Worm (Caenorhabditis elegans) whole organism, L1 larva: ENCODE measurements around the gene C06A12.19.

Experiments used
- C16A3.4 ChIP-seq: fragments of 150-350 bp; optimal IDR thresholded peaks from 2 replicates; lab custom pipeline; 2014; ENCODE audit warnings: missing biosample characterization, missing genetic modification characterization
- aly-2 ChIP-seq: fragments of 150-350 bp; optimal IDR thresholded peaks from 2 replicates; lab custom pipeline; 2014; ENCODE audit warnings: missing biosample characterization, missing genetic modification characterization
- blmp-1 ChIP-seq: fragments of 150-350 bp; optimal IDR thresholded peaks from 2 replicates; lab custom pipeline; 2014; ENCODE audit warnings: missing biosample characterization, missing genetic modification characterization
- ceh-82 ChIP-seq, 3 experiments: fragments of 150-350 bp in 1 of 3; sonication (generic microtip) in 2 of 3; optimal IDR thresholded peaks; 2 replicates each; lab custom pipeline; 2014 to 2017; ENCODE audit warnings: missing biosample characterization in 3 of 3, missing genetic modification characterization in 3 of 3
- ceh-90 ChIP-seq: sonication (generic microtip); optimal IDR thresholded peaks from 2 replicates; lab custom pipeline; 2016; ENCODE audit warnings: missing genetic modification characterization, missing compliant biosample characterization
- ces-1 ChIP-seq: fragments of 150-350 bp; optimal IDR thresholded peaks from 2 replicates; lab custom pipeline; 2014; ENCODE audit warnings: missing biosample characterization, missing genetic modification reagents, missing genetic modification characterization
- dpl-1 ChIP-seq, 3 experiments: fragments of 150-350 bp in 2 of 3; sonication (generic microtip) in 1 of 3; optimal IDR thresholded peaks; 2 replicates each; lab custom pipeline; 2014 to 2017; ENCODE audit warnings: missing biosample characterization in 3 of 3, missing genetic modification characterization in 3 of 3, missing genetic modification reagents in 3 of 3
- efl-1 ChIP-seq, 4 experiments: fragments of 150-350 bp; optimal IDR thresholded peaks in 3 of 4; peaks in 1 of 4; 1 replicate in 1 of 4; 2 replicates in 3 of 4; lab custom pipeline; 2014; ENCODE audit warnings: missing biosample characterization in 2 of 4, missing genetic modification characterization in 2 of 4, missing genetic modification reagents in 2 of 4
- elt-2 ChIP-seq: sonication (generic microtip); optimal IDR thresholded peaks from 2 replicates; lab custom pipeline; 2016; ENCODE audit warnings: missing genetic modification characterization, mild to moderate bottlenecking, inconsistent platforms, missing compliant biosample characterization, missing genetic modification reagents
- ets-5 ChIP-seq: fragments of 200-800 bp; sonication (Bioruptor generic); IDR thresholded peaks from 2 replicates; pipeline ENCODE4 v1.3.6; 2022; ENCODE audit warnings: missing genetic modification characterization, missing compliant biosample characterization
- hlh-4 ChIP-seq: sonication (generic microtip); optimal IDR thresholded peaks from 2 replicates; lab custom pipeline; 2016; ENCODE audit warnings: mild to moderate bottlenecking, missing genetic modification characterization, missing compliant biosample characterization
- hpl-2 ChIP-seq: fragments of 150-350 bp; optimal IDR thresholded peaks from 2 replicates; lab custom pipeline; 2014; ENCODE audit warnings: missing biosample characterization, missing genetic modification reagents, missing genetic modification characterization
- isw-1 ChIP-seq: fragments of 200-800 bp; sonication (Bioruptor generic); IDR thresholded peaks from 2 replicates; pipeline ENCODE4 v1.3.6; 2022; ENCODE audit warnings: missing genetic modification characterization, missing compliant biosample characterization
- jun-1 ChIP-seq: fragments of 150-350 bp; optimal IDR thresholded peaks from 2 replicates; lab custom pipeline; 2014; ENCODE audit warnings: missing biosample characterization, missing genetic modification reagents, missing genetic modification characterization
- lin-14 ChIP-seq: fragments of 200-800 bp; sonication (Bioruptor generic); optimal IDR thresholded peaks from 2 replicates; lab custom pipeline; 2018; ENCODE audit warnings: mild to moderate bottlenecking, missing genetic modification characterization, moderate library complexity, missing compliant biosample characterization
- lin-35 ChIP-seq, 2 experiments: fragments of 150-350 bp; optimal IDR thresholded peaks; 2 replicates each; lab custom pipeline; 2014; ENCODE audit warnings: missing biosample characterization in 2 of 2, missing genetic modification characterization in 2 of 2, missing genetic modification reagents in 2 of 2
- lir-3 ChIP-seq: sonication (generic microtip); optimal IDR thresholded peaks from 2 replicates; lab custom pipeline; 2016; ENCODE audit warnings: mild to moderate bottlenecking, missing genetic modification characterization, moderate library complexity, missing compliant biosample characterization; ENCODE audit not compliant: poor library complexity
- lsy-2 ChIP-seq, 2 experiments: fragments of 150-350 bp; optimal IDR thresholded peaks; 2 replicates each; lab custom pipeline; 2014; ENCODE audit warnings: missing biosample characterization in 2 of 2, missing genetic modification characterization in 2 of 2
- mdl-1 ChIP-seq, 2 experiments: fragments of 150-350 bp; optimal IDR thresholded peaks; 2 replicates each; lab custom pipeline; 2014 to 2017; ENCODE audit warnings: missing biosample characterization in 2 of 2, missing genetic modification characterization in 2 of 2, inconsistent platforms in 1 of 2
- mep-1 ChIP-seq: fragments of 150-350 bp; optimal IDR thresholded peaks from 2 replicates; lab custom pipeline; 2014; ENCODE audit warnings: missing biosample characterization, missing genetic modification characterization
- nhr-11 ChIP-seq: fragments of 150-350 bp; optimal IDR thresholded peaks from 2 replicates; lab custom pipeline; 2014; ENCODE audit warnings: missing biosample characterization, missing genetic modification characterization
- nhr-12 ChIP-seq: sonication (generic microtip); optimal IDR thresholded peaks from 2 replicates; lab custom pipeline; 2017; ENCODE audit warnings: missing biosample characterization, missing genetic modification characterization
- nhr-19 ChIP-seq: fragments of 200-800 bp; sonication (Bioruptor generic); conservative IDR thresholded peaks from 2 replicates; pipeline ENCODE4 v1.3.6; 2022; ENCODE audit warnings: missing genetic modification characterization, missing compliant biosample characterization
- nhr-85 ChIP-seq: sonication (generic microtip); peaks from one replicate; lab custom pipeline; 2016; ENCODE audit warnings: missing genetic modification characterization, inconsistent platforms, missing compliant biosample characterization
- rnt-1 ChIP-seq: sonication (generic microtip); optimal IDR thresholded peaks from 2 replicates; lab custom pipeline; 2016; ENCODE audit warnings: mild to moderate bottlenecking, missing genetic modification characterization, moderate library complexity, missing compliant biosample characterization
- skn-1 ChIP-seq: fragments of 150-350 bp; optimal IDR thresholded peaks from 2 replicates; lab custom pipeline; 2014; ENCODE audit warnings: missing biosample characterization, missing genetic modification characterization
- snu-23 ChIP-seq: sonication (generic microtip); optimal IDR thresholded peaks from 2 replicates; lab custom pipeline; 2016; ENCODE audit warnings: missing genetic modification characterization, missing compliant biosample characterization
- sptf-1 ChIP-seq: fragments of 150-350 bp; optimal IDR thresholded peaks from 2 replicates; lab custom pipeline; 2014; ENCODE audit warnings: missing biosample characterization, missing genetic modification characterization
- unc-130 ChIP-seq: fragments of 150-350 bp; optimal IDR thresholded peaks from 2 replicates; lab custom pipeline; 2017; ENCODE audit warnings: missing biosample characterization, missing genetic modification characterization, inconsistent platforms
- unc-30 ChIP-seq: sonication (generic microtip); optimal IDR thresholded peaks from 2 replicates; lab custom pipeline; 2017; ENCODE audit warnings: missing biosample characterization, missing genetic modification characterization
- unc-62 ChIP-seq: fragments of 150-350 bp; optimal IDR thresholded peaks from 2 replicates; lab custom pipeline; 2014; ENCODE audit warnings: missing biosample characterization, missing genetic modification reagents, missing genetic modification characterization
- unc-98 ChIP-seq: fragments of 200-800 bp; sonication (Bioruptor generic); IDR thresholded peaks from 2 replicates; pipeline ENCODE4 v1.3.6; 2022; ENCODE audit warnings: missing genetic modification characterization, missing compliant biosample characterization
- vab-15 ChIP-seq: sonication (generic microtip); optimal IDR thresholded peaks from 2 replicates; lab custom pipeline; 2017; ENCODE audit warnings: missing genotype, mild to moderate bottlenecking, missing genetic modification characterization, missing compliant biosample characterization
- zag-1 ChIP-seq: fragments of 150-350 bp; optimal IDR thresholded peaks from 2 replicates; lab custom pipeline; 2014; ENCODE audit warnings: missing biosample characterization, missing genetic modification characterization

Gene C06A12.19

ce11 chrIV:17440001-17440400, at the start of gene C06A12.19:
Gene C06A12.19, minus strand, starts transcription at chrIV:17440101.
- TF ChIP-seq dpl-1 (GFP tag; optimal IDR thresholded peaks at IDR 0.05; lab: Kevin White, UChicago), result no peak
- TF ChIP-seq unc-130 (tag; lab: Kevin White, UChicago), result no peak
- TF ChIP-seq rnt-1 (tag; lab: Kevin White, UChicago), result no peak
- TF ChIP-seq skn-1 (tag; lab: Kevin White, UChicago), result no peak
- TF ChIP-seq sptf-1 (tag; lab: Kevin White, UChicago), result no peak
- no peak for TF ChIP-seq mep-1 (tag; lab: Kevin White, UChicago)
- TF ChIP-seq vab-15 (tag; lab: Kevin White, UChicago), result no peak
- no peak for TF ChIP-seq elt-2 (tag; lab: Kevin White, UChicago)
- no peak for TF ChIP-seq hlh-4 (tag; lab: Kevin White, UChicago)
- TF ChIP-seq ceh-90 (tag; lab: Kevin White, UChicago), result no peak
- no peak for TF ChIP-seq zag-1
- no peak for TF ChIP-seq blmp-1 (tag; lab: Kevin White, UChicago)
- TF ChIP-seq nhr-19 (GFP tag; lab: Robert Waterston, UW), result no peak

DNA sequence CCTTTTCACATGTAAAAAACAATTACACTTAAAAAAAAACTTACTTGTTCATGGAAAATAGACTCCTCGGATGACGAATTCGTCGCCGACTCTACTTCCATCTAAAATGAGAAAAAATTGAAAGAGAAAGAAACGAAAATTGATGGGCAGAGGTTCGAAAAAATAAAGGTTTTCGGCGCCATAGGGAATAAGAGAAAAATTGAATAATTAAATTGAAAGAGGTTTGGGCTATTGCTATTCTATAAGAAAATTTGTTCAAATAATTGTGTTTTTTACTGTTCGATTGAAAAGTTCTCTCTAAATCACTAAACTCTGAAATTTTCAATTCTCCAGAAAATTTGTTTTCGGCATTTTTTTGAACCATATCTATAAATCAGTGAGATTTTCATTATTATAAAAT, 43.3 kb upstream of the C06A12.19 start, which contains the start of gene rabr-2:
Gene rabr-2 (minus strand): TSS at position 101 of the 400 bp plus-strand sequence.
- TF ChIP-seq unc-30 (tag; lab: Kevin White, UChicago), result no peak
- no peak for TF ChIP-seq snu-23

DNA sequence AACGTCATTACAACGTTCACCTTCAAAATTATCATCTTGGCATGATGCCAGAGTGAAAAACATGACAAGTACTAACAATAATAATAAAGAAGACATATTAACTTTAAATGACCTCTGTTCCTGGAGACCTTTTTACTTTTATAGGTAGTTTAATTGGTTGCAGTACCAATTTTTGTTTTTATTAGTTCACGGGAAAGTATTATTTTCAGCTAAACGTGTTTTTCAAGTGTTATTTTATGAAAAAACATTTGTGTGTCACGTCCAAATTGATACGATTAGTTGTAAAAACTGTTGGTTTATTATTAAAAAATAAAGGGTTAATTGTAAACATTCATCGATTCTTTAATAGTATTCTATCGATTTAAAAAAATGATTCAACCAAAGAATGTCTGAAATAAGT, 35.8 kb upstream of the C06A12.19 start, which contains the start of gene grl-24:
Gene grl-24 (minus strand): TSS at position 101 of the 400 bp plus-strand sequence.
- TF ChIP-seq unc-62 (no peak), hpl-2 (no peak), C16A3.4 (tag; lab: Kevin White, UChicago) (no peak), mdl-1 (tag; optimal IDR thresholded peaks at IDR 0.05; lab: Kevin White, UChicago) (no peak), skn-1 (tag; lab: Kevin White, UChicago) (no peak)

- TF ChIP-seq nhr-11 (tag; lab: Kevin White, UChicago), result no peak
- no peak for TF ChIP-seq lin-35 (GFP tag; optimal IDR thresholded peaks at IDR 0.05; lab: Kevin White, UChicago)
- no peak for TF ChIP-seq zag-1
- no peak for TF ChIP-seq lir-3 (tag; lab: Kevin White, UChicago)
- no peak for TF ChIP-seq jun-1 (tag; lab: Kevin White, UChicago)
Measured at ce11 chrIV:17475242-17475641, 35.3 kb upstream of the C06A12.19 start, which contains the start of gene F11E6.9. Gene F11E6.9, minus strand, starts transcription at chrIV:17475342.

ce11 chrIV:17474047-17474446, 34.1 kb upstream of the C06A12.19 start:
- TF ChIP-seq blmp-1 (tag; lab: Kevin White, UChicago) (peak; percentile 58), nhr-12 (tag; lab: Kevin White, UChicago) (no peak), ces-1 (no peak), nhr-85 (tag; lab: Kevin White, UChicago) (peak; percentile 69), isw-1 (no peak), aly-2 (tag; lab: Kevin White, UChicago) (no peak), lsy-2 (tag; optimal IDR thresholded peaks at IDR 0.05; lab: Kevin White, UChicago) (no peak), efl-1 (optimal IDR thresholded peaks at IDR 0.05; lab: Kevin White, UChicago) (no peak), efl-1 (GFP tag; optimal IDR thresholded peaks at IDR 0.05 in 1 of 2; lab: Kevin White, UChicago) (no peak), ets-5 (no peak)
- TF ChIP-seq, all 84 proteins: peak for 2

ce11 chrIV:17473034-17473433, 33.1 kb upstream of the C06A12.19 start, which contains the start of gene gba-3:
Gene gba-3, plus strand, starts transcription at chrIV:17473334.
- no peak for TF ChIP-seq zag-1
- no peak for TF ChIP-seq unc-98 (GFP tag; lab: Robert Waterston, UW)
- TF ChIP-seq lin-14 (GFP tag; lab: Kevin White, UChicago), result peak; percentile 38
- no peak for TF ChIP-seq ceh-82 (tag; optimal IDR thresholded peaks at IDR 0.05; lab: Kevin White, UChicago)
- no peak for TF ChIP-seq efl-1 (optimal IDR thresholded peaks at IDR 0.05; lab: Kevin White, UChicago)
- no peak for TF ChIP-seq efl-1 (GFP tag; optimal IDR thresholded peaks at IDR 0.05 in 1 of 2; lab: Kevin White, UChicago)
- TF ChIP-seq blmp-1 (tag; lab: Kevin White, UChicago), result peak; percentile 9
- peak; percentile 81 for TF ChIP-seq nhr-85 (tag; lab: Kevin White, UChicago)
- TF ChIP-seq nhr-19 (GFP tag; lab: Robert Waterston, UW), result no peak
